Worm (Caenorhabditis elegans) whole organism, L1 larva: Measurements from ENCODE around the gene hyl-2.

Experiments used
- C34B4.2 ChIP-seq: sonication (generic microtip); optimal IDR thresholded peaks from 2 replicates; lab custom pipeline; 2017; ENCODE audit warnings: mild to moderate bottlenecking, missing genetic modification characterization, missing compliant biosample characterization
- F16B12.6 ChIP-seq: fragments of 150-350 bp; optimal IDR thresholded peaks from 2 replicates; lab custom pipeline; 2014; ENCODE audit warnings: missing biosample characterization, missing genetic modification characterization
- Y116A8C.19 ChIP-seq: sonication (generic microtip); optimal IDR thresholded peaks from 2 replicates; lab custom pipeline; 2016; ENCODE audit warnings: missing compliant biosample characterization, missing genetic modification characterization, borderline replicate concordance
- alr-1 ChIP-seq: fragments of 200-800 bp; sonication (Bioruptor generic); optimal IDR thresholded peaks from 2 replicates; lab custom pipeline; 2018; ENCODE audit warnings: borderline replicate concordance, mild to moderate bottlenecking, missing genetic modification characterization, missing compliant biosample characterization
- aly-2 ChIP-seq: fragments of 150-350 bp; optimal IDR thresholded peaks from 2 replicates; lab custom pipeline; 2014; ENCODE audit warnings: missing biosample characterization, missing genetic modification characterization
- blmp-1 ChIP-seq: fragments of 150-350 bp; optimal IDR thresholded peaks from 2 replicates; lab custom pipeline; 2014; ENCODE audit warnings: missing biosample characterization, missing genetic modification characterization
- ceh-63 ChIP-seq: fragments of 200-800 bp; sonication (Bioruptor generic); optimal IDR thresholded peaks from 2 replicates; lab custom pipeline; 2018; ENCODE audit warnings: mild to moderate bottlenecking, missing genetic modification characterization, missing compliant biosample characterization
- ceh-8 ChIP-seq: fragments of 200-800 bp; sonication (Bioruptor generic); optimal IDR thresholded peaks from 2 replicates; lab custom pipeline; 2018; ENCODE audit warnings: mild to moderate bottlenecking, missing genetic modification characterization, moderate library complexity, missing compliant biosample characterization
- ceh-82 ChIP-seq, 3 experiments: fragments of 150-350 bp in 1 of 3; sonication (generic microtip) in 2 of 3; optimal IDR thresholded peaks; 2 replicates each; lab custom pipeline; 2014 to 2017; ENCODE audit warnings: missing biosample characterization in 3 of 3, missing genetic modification characterization in 3 of 3
- ces-1 ChIP-seq: fragments of 150-350 bp; optimal IDR thresholded peaks from 2 replicates; lab custom pipeline; 2014; ENCODE audit warnings: missing biosample characterization, missing genetic modification reagents, missing genetic modification characterization
- dpl-1 ChIP-seq, 3 experiments: fragments of 150-350 bp in 2 of 3; sonication (generic microtip) in 1 of 3; optimal IDR thresholded peaks; 2 replicates each; lab custom pipeline; 2014 to 2017; ENCODE audit warnings: missing biosample characterization in 3 of 3, missing genetic modification characterization in 3 of 3, missing genetic modification reagents in 3 of 3
- efl-1 ChIP-seq, 4 experiments: fragments of 150-350 bp; optimal IDR thresholded peaks in 3 of 4; peaks in 1 of 4; 1 replicate in 1 of 4; 2 replicates in 3 of 4; lab custom pipeline; 2014; ENCODE audit warnings: missing biosample characterization in 2 of 4, missing genetic modification characterization in 2 of 4, missing genetic modification reagents in 2 of 4
- efl-3 ChIP-seq: fragments of 200-800 bp; sonication (Bioruptor generic); optimal IDR thresholded peaks from 2 replicates; lab custom pipeline; 2018; ENCODE audit warnings: mild to moderate bottlenecking, missing genetic modification characterization, missing compliant biosample characterization
- egl-27 ChIP-seq, 2 experiments: fragments of 150-350 bp in 1 of 2; sonication (generic microtip); optimal IDR thresholded peaks; 3 replicates each; lab custom pipeline; 2017 to 2018; ENCODE audit warnings: missing biosample characterization in 2 of 2, missing genetic modification characterization in 2 of 2, missing genetic modification reagents in 2 of 2
- elt-3 ChIP-seq, 6 experiments: fragments of 150-350 bp in 1 of 6; sonication (generic microtip); optimal IDR thresholded peaks; 2 replicates each; lab custom pipeline; 2017 to 2018; ENCODE audit warnings: missing biosample characterization in 6 of 6, missing genetic modification characterization in 6 of 6, inconsistent platforms in 1 of 6
- ets-5 ChIP-seq: fragments of 200-800 bp; sonication (Bioruptor generic); IDR thresholded peaks from 2 replicates; pipeline ENCODE4 v1.3.6; 2022; ENCODE audit warnings: missing genetic modification characterization, missing compliant biosample characterization
- fkh-4 ChIP-seq: sonication (generic microtip); optimal IDR thresholded peaks from 2 replicates; lab custom pipeline; 2016; ENCODE audit warnings: missing compliant biosample characterization, missing genetic modification characterization, borderline replicate concordance
- fkh-8 ChIP-seq: sonication (generic microtip); optimal IDR thresholded peaks from 2 replicates; lab custom pipeline; 2016; ENCODE audit warnings: mild to moderate bottlenecking, missing genetic modification characterization, missing compliant biosample characterization
- grh-1 ChIP-seq: fragments of 200-800 bp; sonication (Bioruptor generic); IDR thresholded peaks from 2 replicates; pipeline ENCODE4 v1.3.6; 2022; ENCODE audit warnings: missing genetic modification reagents, missing genetic modification characterization, missing compliant biosample characterization
- hlh-17 ChIP-seq: fragments of 200-800 bp; sonication (Bioruptor generic); optimal IDR thresholded peaks from 2 replicates; lab custom pipeline; 2018; ENCODE audit warnings: missing genetic modification characterization, mild to moderate bottlenecking, missing compliant biosample characterization, moderate library complexity, borderline replicate concordance
- hlh-4 ChIP-seq: sonication (generic microtip); optimal IDR thresholded peaks from 2 replicates; lab custom pipeline; 2016; ENCODE audit warnings: mild to moderate bottlenecking, missing genetic modification characterization, missing compliant biosample characterization
- hpl-2 ChIP-seq: fragments of 150-350 bp; optimal IDR thresholded peaks from 2 replicates; lab custom pipeline; 2014; ENCODE audit warnings: missing biosample characterization, missing genetic modification reagents, missing genetic modification characterization
- irx-1 ChIP-seq: sonication (generic microtip); optimal IDR thresholded peaks from 2 replicates; lab custom pipeline; 2016; ENCODE audit warnings: missing genetic modification characterization, missing compliant biosample characterization
- isw-1 ChIP-seq: fragments of 200-800 bp; sonication (Bioruptor generic); IDR thresholded peaks from 2 replicates; pipeline ENCODE4 v1.3.6; 2022; ENCODE audit warnings: missing genetic modification characterization, missing compliant biosample characterization
- lin-14 ChIP-seq: fragments of 200-800 bp; sonication (Bioruptor generic); optimal IDR thresholded peaks from 2 replicates; lab custom pipeline; 2018; ENCODE audit warnings: mild to moderate bottlenecking, missing genetic modification characterization, moderate library complexity, missing compliant biosample characterization
- lin-15B ChIP-seq: fragments of 150-350 bp; sonication (generic microtip); optimal IDR thresholded peaks from 3 replicates; lab custom pipeline; 2014; ENCODE audit warnings: missing biosample characterization, missing genetic modification characterization
- lin-35 ChIP-seq, 2 experiments: fragments of 150-350 bp; optimal IDR thresholded peaks; 2 replicates each; lab custom pipeline; 2014; ENCODE audit warnings: missing biosample characterization in 2 of 2, missing genetic modification characterization in 2 of 2, missing genetic modification reagents in 2 of 2
- lin-39 ChIP-seq: fragments of 150-350 bp; optimal IDR thresholded peaks from 2 replicates; lab custom pipeline; 2014; ENCODE audit warnings: missing biosample characterization, missing genetic modification reagents, missing genetic modification characterization
- lsy-2 ChIP-seq, 2 experiments: fragments of 150-350 bp; optimal IDR thresholded peaks; 2 replicates each; lab custom pipeline; 2014; ENCODE audit warnings: missing biosample characterization in 2 of 2, missing genetic modification characterization in 2 of 2
- mdl-1 ChIP-seq, 2 experiments: fragments of 150-350 bp; optimal IDR thresholded peaks; 2 replicates each; lab custom pipeline; 2014 to 2017; ENCODE audit warnings: missing biosample characterization in 2 of 2, missing genetic modification characterization in 2 of 2, inconsistent platforms in 1 of 2
- mef-2 ChIP-seq: fragments of 150-350 bp; optimal IDR thresholded peaks from 2 replicates; lab custom pipeline; 2014; ENCODE audit warnings: missing biosample characterization, missing genetic modification characterization
- mep-1 ChIP-seq: fragments of 150-350 bp; optimal IDR thresholded peaks from 2 replicates; lab custom pipeline; 2014; ENCODE audit warnings: missing biosample characterization, missing genetic modification characterization
- nhr-11 ChIP-seq: fragments of 150-350 bp; optimal IDR thresholded peaks from 2 replicates; lab custom pipeline; 2014; ENCODE audit warnings: missing biosample characterization, missing genetic modification characterization
- nhr-12 ChIP-seq: sonication (generic microtip); optimal IDR thresholded peaks from 2 replicates; lab custom pipeline; 2017; ENCODE audit warnings: missing biosample characterization, missing genetic modification characterization
- nhr-237 ChIP-seq: fragments of 150-350 bp; optimal IDR thresholded peaks from 2 replicates; lab custom pipeline; 2014; ENCODE audit warnings: missing biosample characterization, missing genetic modification characterization
- nhr-71 ChIP-seq: sonication (generic microtip); optimal IDR thresholded peaks from 2 replicates; lab custom pipeline; 2016; ENCODE audit warnings: mild to moderate bottlenecking, missing genetic modification characterization, moderate library complexity, missing compliant biosample characterization
- nhr-76 ChIP-seq: sonication (generic microtip); optimal IDR thresholded peaks from 2 replicates; lab custom pipeline; 2017; ENCODE audit warnings: missing biosample characterization, missing genetic modification characterization
- nhr-84 ChIP-seq: sonication (generic microtip); optimal IDR thresholded peaks from 2 replicates; lab custom pipeline; 2017; ENCODE audit warnings: missing biosample characterization, missing genetic modification characterization
- nhr-90 ChIP-seq: sonication (generic microtip); optimal IDR thresholded peaks from 2 replicates; lab custom pipeline; 2016; ENCODE audit warnings: mild to moderate bottlenecking, missing genetic modification characterization, missing compliant biosample characterization; ENCODE audit not compliant: poor library complexity
- pag-3 ChIP-seq: sonication (generic microtip); optimal IDR thresholded peaks from 2 replicates; lab custom pipeline; 2017; ENCODE audit warnings: missing genetic modification characterization, mild to moderate bottlenecking, missing compliant biosample characterization, antibody characterized with exemption, borderline replicate concordance; ENCODE audit not compliant: insufficient read depth
- pqm-1 ChIP-seq: sonication (generic microtip); optimal IDR thresholded peaks from 3 replicates; lab custom pipeline; 2017; ENCODE audit warnings: missing biosample characterization, missing genetic modification characterization
- rnt-1 ChIP-seq: sonication (generic microtip); optimal IDR thresholded peaks from 2 replicates; lab custom pipeline; 2016; ENCODE audit warnings: mild to moderate bottlenecking, missing genetic modification characterization, moderate library complexity, missing compliant biosample characterization
- sox-4 ChIP-seq: sonication (generic microtip); optimal IDR thresholded peaks from 2 replicates; lab custom pipeline; 2016; ENCODE audit warnings: missing genetic modification characterization, missing compliant biosample characterization
- unc-130 ChIP-seq: fragments of 150-350 bp; optimal IDR thresholded peaks from 2 replicates; lab custom pipeline; 2017; ENCODE audit warnings: missing biosample characterization, missing genetic modification characterization, inconsistent platforms
- unc-30 ChIP-seq: sonication (generic microtip); optimal IDR thresholded peaks from 2 replicates; lab custom pipeline; 2017; ENCODE audit warnings: missing biosample characterization, missing genetic modification characterization
- unc-62 ChIP-seq: fragments of 150-350 bp; optimal IDR thresholded peaks from 2 replicates; lab custom pipeline; 2014; ENCODE audit warnings: missing biosample characterization, missing genetic modification reagents, missing genetic modification characterization
- unc-86 ChIP-seq: sonication (generic microtip); optimal IDR thresholded peaks from 2 replicates; lab custom pipeline; 2016; ENCODE audit warnings: missing genetic modification characterization, missing compliant biosample characterization
- unc-98 ChIP-seq: fragments of 200-800 bp; sonication (Bioruptor generic); IDR thresholded peaks from 2 replicates; pipeline ENCODE4 v1.3.6; 2022; ENCODE audit warnings: missing genetic modification characterization, missing compliant biosample characterization
- zag-1 ChIP-seq: fragments of 150-350 bp; optimal IDR thresholded peaks from 2 replicates; lab custom pipeline; 2014; ENCODE audit warnings: missing biosample characterization, missing genetic modification characterization
- ztf-11 ChIP-seq, 2 experiments: sonication (generic microtip); optimal IDR thresholded peaks; 2 replicates each; lab custom pipeline; 2016 to 2017; ENCODE audit warnings: missing genetic modification characterization in 2 of 2, missing biosample characterization in 1 of 2, missing compliant biosample characterization in 1 of 2
- ztf-4 ChIP-seq: fragments of 150-350 bp; optimal IDR thresholded peaks from 2 replicates; lab custom pipeline; 2014; ENCODE audit warnings: missing biosample characterization, missing genetic modification characterization

Gene hyl-2

ce11 chrX:4699411-4700050 is at the start of gene hyl-2:
Gene hyl-2 (minus strand): TSS chrX:4699461.
- TF ChIP-seq nhr-90 (tag; lab: Kevin White, UChicago) (no peak), unc-30 (tag; lab: Kevin White, UChicago) (no peak), nhr-237 (tag; lab: Kevin White, UChicago) (no peak), mdl-1 (tag; optimal IDR thresholded peaks at IDR 0.05; lab: Kevin White, UChicago) (peak in 1 of 2 experiments; percentile 57), ceh-8 (GFP tag; lab: Kevin White, UChicago) (no peak), mep-1 (tag; lab: Kevin White, UChicago) (peak; percentile 44), fkh-8 (tag; lab: Kevin White, UChicago) (peak; percentile 31), sox-4 (tag; lab: Kevin White, UChicago) (no peak), unc-62 (GFP tag; lab: Kevin White, UChicago) (no peak), fkh-4 (no peak), blmp-1 (tag; lab: Kevin White, UChicago) (peak; percentile 43), irx-1 (tag; lab: Kevin White, UChicago) (no peak), unc-86 (tag; lab: Kevin White, UChicago) (no peak), ces-1 (GFP tag; lab: Kevin White, UChicago) (no peak), ceh-82 (tag; optimal IDR thresholded peaks at IDR 0.05; lab: Kevin White, UChicago) (peak in 1 of 3 experiments; percentile 50), efl-1 (optimal IDR thresholded peaks at IDR 0.05; lab: Kevin White, UChicago) (peak in 1 of 2 experiments; percentile 44), efl-1 (GFP tag; optimal IDR thresholded peaks at IDR 0.05 in 1 of 2; lab: Kevin White, UChicago) (peak in 1 of 2 experiments; percentile 91), elt-3 (tag; optimal IDR thresholded peaks at IDR 0.05; lab: Kevin White, UChicago) (peak in 2 of 6 experiments; percentile 1 to 66), C34B4.2 (tag; lab: Kevin White, UChicago) (no peak), lin-15B (tag; lab: Kevin White, UChicago) (peak; percentile 55), nhr-71 (tag; lab: Kevin White, UChicago) (peak; percentile 57), rnt-1 (tag; lab: Kevin White, UChicago) (peak; percentile 48), lin-14 (GFP tag; lab: Kevin White, UChicago) (peak; percentile 93), ztf-4 (no peak), hlh-17 (GFP tag; lab: Kevin White, UChicago) (no peak), alr-1 (no peak), ets-5 (GFP tag; lab: Robert Waterston, UW) (no peak), nhr-11 (tag; lab: Kevin White, UChicago) (no peak), unc-98 (GFP tag; lab: Robert Waterston, UW) (no peak), dpl-1 (GFP tag; optimal IDR thresholded peaks at IDR 0.05; lab: Kevin White, UChicago) (peak in 2 of 3 experiments; percentile 6 to 37), lsy-2 (tag; optimal IDR thresholded peaks at IDR 0.05; lab: Kevin White, UChicago) (peak in 1 of 2 experiments; percentile 71), egl-27 (tag; optimal IDR thresholded peaks at IDR 0.05; lab: Kevin White, UChicago) (no peak), ceh-63 (GFP tag; lab: Kevin White, UChicago) (no peak), Y116A8C.19 (tag; lab: Kevin White, UChicago) (no peak), pag-3 (tag; lab: Kevin White, UChicago) (no peak), nhr-84 (no peak), F16B12.6 (tag; lab: Kevin White, UChicago) (peak; percentile 6), unc-130 (tag; lab: Kevin White, UChicago) (no peak), zag-1 (tag; lab: Kevin White, UChicago) (no peak), pqm-1 (tag; lab: Kevin White, UChicago) (no peak), hlh-4 (tag; lab: Kevin White, UChicago) (no peak), ztf-11 (tag; optimal IDR thresholded peaks at IDR 0.05; lab: Kevin White, UChicago) (no peak), aly-2 (tag; lab: Kevin White, UChicago) (no peak), efl-3 (GFP tag; lab: Kevin White, UChicago) (no peak), grh-1 (no peak), hpl-2 (no peak), lin-39 (tag; lab: Kevin White, UChicago) (no peak), isw-1 (GFP tag; lab: Robert Waterston, UW) (no peak), lin-35 (GFP tag; optimal IDR thresholded peaks at IDR 0.05; lab: Kevin White, UChicago) (peak in 1 of 2 experiments; percentile 33), nhr-12 (tag; lab: Kevin White, UChicago) (no peak), nhr-76 (no peak), mef-2 (no peak)
